Worm (Caenorhabditis elegans) whole organism, L4/young adult: ENCODE results near the gene srx-31.
"Not testable (repeated sequence)": the region's sequence is repeated elsewhere in the genome, so short reads cannot be mapped to it uniquely, and the experiment has no call there.

Source experiments
- W03F9.2 ChIP-seq: fragments of 150-350 bp; optimal IDR thresholded peaks from 2 replicates; lab custom pipeline; 2014; ENCODE audit warnings: missing biosample characterization, missing genetic modification characterization
- dao-5 ChIP-seq: sonication (generic microtip); optimal IDR thresholded peaks from 2 replicates; lab custom pipeline; 2016; ENCODE audit warnings: missing genotype, missing genetic modification characterization, moderate library complexity, missing compliant biosample characterization
- him-1 ChIP-seq: sonication (generic microtip); optimal IDR thresholded peaks from 2 replicates; lab custom pipeline; 2016; ENCODE audit warnings: missing genotype, missing genetic modification reagents, missing genetic modification characterization, missing compliant biosample characterization

The srx-31 gene

DNA sequence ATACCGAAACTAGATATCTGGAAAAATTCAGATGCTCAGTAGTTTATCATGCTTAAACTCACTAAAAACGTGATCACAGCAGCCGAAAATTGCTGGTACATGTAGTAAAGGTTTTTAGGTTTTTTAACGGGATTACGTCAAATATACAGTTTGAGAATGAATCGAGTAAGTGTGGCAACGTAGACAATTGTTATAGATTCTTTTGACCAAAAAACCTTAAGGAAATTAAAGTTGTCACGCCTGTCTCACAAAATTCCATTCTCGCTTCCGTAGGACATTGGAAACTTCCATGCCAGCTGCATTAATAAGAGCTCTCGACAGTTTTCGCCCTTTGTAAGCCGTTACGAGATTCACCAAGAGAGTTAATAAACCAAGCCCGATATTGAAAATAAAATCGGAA, at the start of gene srx-31:
srx-31 (minus strand) TSS at position 101 of the 400 bp plus-strand sequence.
- TF ChIP-seq W03F9.2, dao-5, him-1 (tag; lab: Kevin White, UChicago): not testable (repeated sequence)

DNA sequence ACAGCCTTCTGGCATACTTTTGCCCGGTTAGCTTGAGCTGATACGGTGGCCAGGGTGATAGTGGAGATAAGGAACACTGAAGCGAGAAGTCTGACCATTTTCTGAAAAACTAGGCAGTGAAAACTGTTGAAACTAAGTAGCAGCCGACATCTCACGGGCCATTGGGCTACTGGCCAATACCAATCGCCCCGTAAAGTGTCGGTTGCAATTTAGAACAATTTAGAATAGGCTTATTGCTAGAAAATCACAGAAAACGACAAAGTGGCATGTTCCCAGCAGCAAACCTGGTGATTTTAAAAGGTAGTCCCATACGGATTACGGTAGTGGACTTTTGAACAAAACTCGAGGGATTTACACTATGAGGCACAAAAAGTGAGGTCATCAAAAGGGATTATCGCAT, 48.2 kb upstream of the srx-31 start, which contains the start of gene T02B11.4:
T02B11.4 (minus strand) TSS at position 101 of the 400 bp plus-strand sequence.
- no peak for TF ChIP-seq dao-5 (tag; lab: Kevin White, UChicago)
- no peak for TF ChIP-seq him-1 (tag; lab: Kevin White, UChicago)
- TF ChIP-seq W03F9.2 (tag; lab: Kevin White, UChicago): no peak

DNA sequence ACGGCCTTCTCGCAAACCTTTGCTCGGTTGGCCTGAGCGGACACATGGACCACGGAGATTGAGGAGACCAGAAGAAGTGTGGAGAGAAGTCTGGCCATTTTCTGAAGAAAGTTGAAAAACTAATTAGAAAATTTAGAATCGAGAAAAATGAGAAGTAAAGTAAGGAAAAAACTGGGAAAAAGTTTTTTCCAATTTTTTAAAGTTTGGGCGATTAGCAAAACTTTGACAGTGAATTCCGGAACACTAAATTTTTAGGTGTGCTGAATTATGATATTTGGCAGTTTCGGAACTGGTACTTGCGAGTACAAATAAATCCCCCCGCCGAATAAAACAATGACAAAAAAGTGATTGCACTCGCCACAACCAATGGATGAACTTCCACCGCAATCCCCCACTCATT, 43.9 kb upstream of the srx-31 start, which contains the start of gene T02B11.3:
T02B11.3 (minus strand) TSS at position 101 of the 400 bp plus-strand sequence.
- TF ChIP-seq dao-5 (tag; lab: Kevin White, UChicago) (no peak), him-1 (tag; lab: Kevin White, UChicago) (no peak), W03F9.2 (tag; lab: Kevin White, UChicago) (no peak)

DNA sequence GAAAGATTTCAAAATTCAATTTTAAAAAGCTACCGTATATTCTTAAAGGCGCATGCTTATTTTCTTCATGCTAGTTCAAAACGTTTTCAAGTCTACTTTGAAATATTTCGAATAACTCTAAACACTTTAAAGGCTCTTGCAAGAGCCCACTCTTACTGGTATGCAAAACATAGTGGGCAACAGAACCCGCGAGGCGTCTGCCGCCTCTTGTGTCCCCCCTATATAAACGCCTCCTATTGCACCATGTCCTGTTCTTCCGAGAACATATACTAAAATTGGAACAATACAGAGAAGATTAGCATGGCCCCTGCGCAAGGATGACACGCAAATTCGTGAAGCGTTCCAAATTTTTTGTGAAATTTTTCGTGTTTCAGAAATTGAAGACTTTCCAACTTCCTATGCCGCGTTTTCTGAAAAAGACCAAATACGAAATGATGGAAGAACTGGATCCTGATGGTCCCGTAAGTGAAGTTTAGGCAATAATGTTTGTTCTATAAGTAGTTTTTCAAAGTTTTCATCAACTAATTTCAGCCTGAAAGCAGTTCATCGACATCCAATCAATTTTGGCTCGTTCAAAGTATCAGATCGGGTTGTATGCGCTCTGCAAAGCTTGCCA, 36.1 kb upstream of the srx-31 start:
- TF ChIP-seq W03F9.2 (tag; lab: Kevin White, UChicago) (no peak), him-1 (tag; lab: Kevin White, UChicago) (no peak)

DNA sequence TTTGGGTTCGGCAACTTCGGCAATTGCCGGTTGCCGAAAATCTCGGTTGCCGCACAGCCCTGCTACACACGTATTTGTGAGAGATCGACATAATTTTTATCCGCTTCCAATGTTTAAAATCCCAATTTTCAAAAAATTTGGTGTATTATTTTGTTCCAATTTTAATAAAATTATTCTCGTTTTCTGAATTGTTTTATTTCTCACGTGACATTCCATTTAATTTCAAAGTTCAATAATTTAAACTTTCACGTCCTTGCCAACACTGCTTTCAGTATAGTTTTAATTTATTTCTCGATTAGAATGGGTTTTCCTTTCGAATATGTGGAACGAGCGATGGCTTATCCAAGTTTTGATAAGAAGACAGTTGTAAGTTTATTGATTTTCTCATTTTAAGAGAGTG, 33.7 kb upstream of the srx-31 start, which contains the start of gene K09C6.2:
K09C6.2 (plus strand) TSS at position 301 of the 400 bp plus-strand sequence.
- TF ChIP-seq him-1 (tag; lab: Kevin White, UChicago) (no peak), W03F9.2 (tag; lab: Kevin White, UChicago) (no peak), dao-5 (tag; lab: Kevin White, UChicago) (no peak)

DNA sequence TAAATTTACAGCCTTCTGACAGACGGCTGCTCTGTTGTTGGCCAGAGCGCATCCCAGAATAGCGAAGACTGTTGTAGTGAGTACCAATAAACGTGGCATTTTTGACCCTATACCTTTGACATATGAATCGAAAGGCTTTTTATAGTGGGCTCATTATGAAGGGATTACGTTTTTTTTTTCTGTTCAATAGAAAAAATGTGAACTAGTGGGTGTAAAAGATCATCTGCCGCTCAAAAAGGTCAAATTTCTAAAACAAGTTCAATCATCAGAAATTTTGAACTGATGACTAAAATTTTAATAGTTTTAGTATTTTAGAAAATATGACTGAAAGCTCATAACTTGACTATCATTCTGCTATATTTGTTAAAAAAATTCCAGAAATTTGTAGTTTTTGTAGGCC, 32.1 kb upstream of the srx-31 start, which contains the start of gene K09C6.9:
K09C6.9 (minus strand) TSS at position 101 of the 400 bp plus-strand sequence.
- TF ChIP-seq him-1 (tag; lab: Kevin White, UChicago) (no peak), W03F9.2 (tag; lab: Kevin White, UChicago) (no peak), dao-5 (tag; lab: Kevin White, UChicago) (no peak)

DNA sequence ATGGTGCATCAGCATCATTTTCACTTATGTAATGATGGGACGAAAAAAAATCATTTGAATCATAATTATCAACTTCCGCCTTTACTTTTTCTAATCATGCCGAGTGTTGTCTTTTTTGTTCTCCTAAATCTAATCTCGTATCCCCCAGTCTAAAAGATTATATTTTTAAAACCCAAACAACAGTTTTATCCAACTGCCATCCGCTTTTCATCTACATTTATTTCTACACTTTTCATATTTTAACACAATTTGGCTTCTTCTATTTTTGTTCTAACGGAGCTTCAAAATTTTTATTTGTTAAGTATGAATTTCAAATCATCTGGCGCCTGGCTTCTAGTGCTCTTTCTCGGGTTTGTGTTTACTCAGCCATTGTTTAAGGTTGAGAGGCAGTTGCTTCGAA, 29.4 kb upstream of the srx-31 start, which contains the start of gene K09C6.3:
K09C6.3 (plus strand) TSS at position 301 of the 400 bp plus-strand sequence.
- TF ChIP-seq dao-5 (tag; lab: Kevin White, UChicago): no peak
- TF ChIP-seq W03F9.2 (tag; lab: Kevin White, UChicago): no peak
- no peak for TF ChIP-seq him-1 (tag; lab: Kevin White, UChicago)

DNA sequence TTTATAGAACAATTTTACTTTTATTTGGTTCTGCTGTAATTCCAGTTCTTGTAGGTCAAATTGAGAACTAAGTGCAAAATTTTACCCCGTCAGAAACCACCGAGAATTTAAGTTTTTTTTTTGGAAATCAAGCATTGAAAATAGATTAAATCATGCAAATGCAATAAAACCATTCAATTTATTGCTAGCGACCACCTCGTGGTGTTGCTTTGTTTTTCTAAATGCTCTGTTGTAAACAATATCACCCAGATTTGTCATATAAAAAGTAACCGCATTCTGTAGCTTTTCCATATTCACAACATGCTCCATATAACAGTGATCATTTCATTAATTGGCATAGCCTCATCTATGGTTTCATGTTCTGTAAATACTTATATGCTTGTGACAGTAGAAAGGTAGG, 26.7 kb upstream of the srx-31 start, which contains the start of gene srbc-12:
srbc-12 (plus strand) TSS at position 301 of the 400 bp plus-strand sequence.
- TF ChIP-seq him-1 (tag; lab: Kevin White, UChicago) (no peak), W03F9.2 (tag; lab: Kevin White, UChicago) (no peak), dao-5 (tag; lab: Kevin White, UChicago) (no peak)

DNA sequence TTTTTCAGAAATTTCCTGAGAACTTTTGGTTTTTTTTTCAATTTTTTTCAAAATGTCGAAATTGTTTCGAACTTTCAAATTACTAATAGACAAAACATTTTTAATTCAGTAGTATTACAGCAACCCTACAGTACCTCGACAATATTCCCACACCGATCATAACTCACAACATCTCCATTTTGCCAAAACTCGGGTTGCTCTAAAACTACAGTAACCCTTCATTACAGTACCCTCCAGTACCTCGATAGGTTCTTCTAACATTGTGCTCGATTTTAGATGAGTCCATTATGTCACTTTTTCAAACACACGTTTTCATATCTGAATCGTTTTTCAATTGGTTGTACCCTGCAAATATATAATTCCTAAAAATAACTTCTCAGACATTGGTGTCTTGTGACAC, 26.2 kb upstream of the srx-31 start:
- TF ChIP-seq W03F9.2 (tag; lab: Kevin White, UChicago) (no peak), him-1 (tag; lab: Kevin White, UChicago) (no peak), dao-5 (tag; lab: Kevin White, UChicago) (no peak)

DNA sequence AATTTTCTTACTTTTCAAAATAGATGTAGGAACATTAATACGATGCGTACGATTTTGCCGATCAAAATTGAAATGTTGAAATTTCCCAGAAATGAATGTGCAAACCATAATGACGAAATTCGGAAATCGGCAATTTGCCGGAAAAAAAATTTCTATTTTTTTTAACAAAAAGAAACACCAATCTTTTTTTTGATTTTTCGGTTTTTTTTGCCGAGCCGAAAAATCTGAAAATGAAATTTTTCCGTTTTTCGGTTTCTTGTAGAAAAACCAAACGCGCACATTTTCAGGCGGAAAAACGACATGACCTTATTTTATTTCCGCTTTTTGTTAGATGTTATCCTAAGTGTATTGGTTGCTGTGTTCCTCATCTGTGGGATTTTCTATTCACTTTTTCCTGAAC, 24.7 kb upstream of the srx-31 start, which contains the start of gene srbc-13:
srbc-13 (plus strand) TSS at position 301 of the 400 bp plus-strand sequence.
- TF ChIP-seq dao-5 (tag; lab: Kevin White, UChicago) (no peak), W03F9.2 (tag; lab: Kevin White, UChicago) (no peak), him-1 (tag; lab: Kevin White, UChicago) (no peak)

DNA sequence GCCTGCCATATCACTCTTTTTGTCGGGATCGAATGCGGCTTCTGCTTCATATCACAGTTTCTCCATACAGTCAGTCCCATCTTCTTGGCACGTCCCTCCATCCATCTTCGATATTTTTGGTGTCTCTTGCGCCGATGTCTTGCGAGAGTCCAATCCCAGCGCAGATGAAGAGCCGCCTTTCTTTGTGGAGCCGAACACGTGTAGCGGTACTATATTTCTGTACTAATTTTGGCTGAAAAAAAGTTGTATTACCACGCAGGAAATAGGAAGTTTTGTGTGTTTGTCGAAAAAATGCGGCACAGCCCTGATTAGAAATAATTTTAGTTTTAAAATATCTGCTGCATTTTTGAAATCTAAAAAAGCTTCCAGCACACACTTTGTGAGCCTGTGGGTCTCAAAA, 20.3 kb upstream of the srx-31 start, which contains the start of gene K09C6.8:
K09C6.8 (minus strand) TSS at position 101 of the 400 bp plus-strand sequence.
- TF ChIP-seq him-1, W03F9.2, dao-5 (tag; lab: Kevin White, UChicago): not testable (repeated sequence)

DNA sequence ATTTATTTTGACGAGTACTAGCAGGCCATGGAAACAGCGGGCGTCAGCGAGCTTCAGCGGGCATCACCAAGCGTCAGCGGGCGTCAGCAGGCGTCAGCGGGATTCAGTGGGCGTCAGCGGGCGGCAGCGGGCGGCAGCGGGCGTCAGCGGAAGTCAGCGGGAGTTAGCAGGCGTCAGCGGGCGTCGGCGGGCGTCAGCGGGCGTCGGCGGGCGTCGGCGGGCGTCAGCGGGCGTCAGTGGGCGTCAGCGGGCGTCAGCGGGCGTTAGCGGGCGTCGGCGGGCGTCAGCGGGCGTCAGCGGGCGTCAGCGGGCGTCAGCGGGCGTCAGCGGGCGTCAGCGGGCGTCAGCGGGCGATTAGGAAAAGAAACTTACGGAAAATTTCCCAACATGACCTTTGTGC, 19.8 kb upstream of the srx-31 start:
- TF ChIP-seq him-1 (tag; lab: Kevin White, UChicago) (no peak), W03F9.2 (tag; lab: Kevin White, UChicago) (no peak), dao-5 (tag; lab: Kevin White, UChicago) (no peak)

DNA sequence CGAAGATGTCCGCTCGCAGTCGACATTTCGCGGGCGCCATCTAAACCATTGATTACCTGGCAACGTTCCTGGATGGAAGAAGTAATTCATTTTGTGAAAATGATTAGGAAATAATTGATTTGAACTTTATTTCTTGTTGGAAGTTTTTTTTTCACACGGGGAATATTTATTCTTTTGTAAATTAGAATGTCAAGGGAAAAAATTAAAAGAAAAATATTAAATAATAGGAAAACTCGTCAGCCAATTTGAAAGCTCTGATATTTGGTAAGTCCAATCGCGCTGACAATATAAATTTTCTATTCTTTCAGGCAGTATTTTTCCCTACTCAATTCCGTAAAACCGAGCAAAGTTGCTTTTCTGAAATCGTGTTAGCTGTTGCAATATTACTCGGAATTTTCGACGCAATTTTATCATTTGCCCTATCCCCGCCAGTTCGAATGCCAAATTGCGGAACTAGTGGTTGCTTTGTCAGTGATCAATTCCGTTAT, 16.2 kb upstream of the srx-31 start, which contains the start of the genes K09C6.7 and K09C6.10:
K09C6.7 (minus strand) TSS at position 101 of the 488 bp plus-strand sequence.
K09C6.10 (plus strand) TSS at position 438 of the 488 bp plus-strand sequence.
- not testable (repeated sequence) for TF ChIP-seq dao-5, him-1, W03F9.2 (tag; lab: Kevin White, UChicago)
